Worm (Caenorhabditis elegans): Measurements from ENCODE around the gene lido-14.

- TF ChIP-seq ztf-11 (tag; optimal IDR thresholded peaks at IDR 0.05) (no peak), lin-13 (tag; optimal IDR thresholded peaks at IDR 0.05) (no peak), nhr-76 (tag; optimal IDR thresholded peaks at IDR 0.05) (no peak), cnd-1 (tag; optimal IDR thresholded peaks at IDR 0.05) (no peak), zip-8 (tag; optimal IDR thresholded peaks at IDR 0.05) (no peak), nhr-12 (tag; optimal IDR thresholded peaks at IDR 0.05) (no peak), elt-3 (tag; optimal IDR thresholded peaks at IDR 0.05) (no peak)
These were observed 15.2 kb upstream of the lido-14 start, which contains the start of gene F14D2.15 for ce11 chrII:3343714-3344113.

Measured in whole organism, mixed stage, embryonic.